Fruit fly (Drosophila melanogaster) whole organism, embryonic: ENCODE measurements around the gene Obp19b.

Experiments
- Adf1 ChIP-seq: fragments of 200-800 bp; sonication (Bioruptor generic); IDR thresholded peaks from 2 replicates; pipeline ENCODE4 v1.3.6; 2022; ENCODE audit warnings: missing biosample characterization, missing genetic modification characterization
- CG10147 ChIP-seq: fragments of 200-800 bp; sonication (Bioruptor generic); optimal IDR thresholded peaks from 2 replicates; lab custom pipeline; 2019; ENCODE audit warnings: missing biosample characterization, mild to moderate bottlenecking, missing genetic modification characterization, moderate library complexity
- CG10321 ChIP-seq: fragments of 200-800 bp; sonication (Bioruptor generic); IDR thresholded peaks from 2 replicates; pipeline ENCODE4 v1.3.6; 2022; ENCODE audit warnings: missing biosample characterization, missing genetic modification characterization
- CG11695 ChIP-seq: fragments of 200-800 bp; sonication (Bioruptor generic); IDR thresholded peaks from 3 replicates; pipeline ENCODE4 v1.3.6; 2022; ENCODE audit warnings: missing biosample characterization, missing genetic modification characterization
- CG11696 ChIP-seq: fragments of 200-800 bp; sonication (Bioruptor generic); IDR thresholded peaks from 2 replicates; pipeline ENCODE4 v1.3.6; 2022; ENCODE audit warnings: missing biosample characterization, missing genetic modification characterization
- CG11723 ChIP-seq: fragments of 200-800 bp; sonication (Bioruptor generic); optimal IDR thresholded peaks from 2 replicates; lab custom pipeline; 2017; ENCODE audit warnings: missing biosample characterization, mild to moderate bottlenecking, missing genetic modification characterization
- CG12219 ChIP-seq: fragments of 200-800 bp; sonication (Bioruptor generic); optimal IDR thresholded peaks from 3 replicates; lab custom pipeline; 2018; ENCODE audit warnings: missing biosample characterization, mild to moderate bottlenecking, missing genetic modification characterization
- CG12744 ChIP-seq: fragments of 200-800 bp; sonication (Bioruptor generic); optimal IDR thresholded peaks from 2 replicates; lab custom pipeline; 2016; ENCODE audit warnings: missing biosample characterization, missing genetic modification characterization
- CG15073 ChIP-seq: fragments of 200-800 bp; sonication (Bioruptor generic); optimal IDR thresholded peaks from 2 replicates; lab custom pipeline; 2016; ENCODE audit warnings: missing biosample characterization, missing genetic modification characterization
- CG15601 ChIP-seq: fragments of 200-800 bp; sonication (Bioruptor generic); optimal IDR thresholded peaks from 3 replicates; lab custom pipeline; 2019; ENCODE audit warnings: missing biosample characterization, mild to moderate bottlenecking, missing genetic modification characterization, moderate library complexity
- CG1832 ChIP-seq: fragments of 200-800 bp; sonication (Bioruptor generic); optimal IDR thresholded peaks from 2 replicates; lab custom pipeline; 2017; ENCODE audit warnings: missing biosample characterization, mild to moderate bottlenecking, missing genetic modification characterization, inconsistent platforms
- CG31441 ChIP-seq: fragments of 200-800 bp; sonication (Bioruptor generic); IDR thresholded peaks from 2 replicates; pipeline ENCODE4 v1.3.6; 2022; ENCODE audit warnings: missing biosample characterization, missing genetic modification characterization
- CG32532 ChIP-seq: fragments of 200-800 bp; sonication (Bioruptor generic); IDR thresholded peaks from 2 replicates; pipeline ENCODE4 v1.3.6; 2022; ENCODE audit warnings: missing biosample characterization, missing genetic modification characterization
- CG4424 ChIP-seq: fragments of 200-800 bp; sonication (Bioruptor generic); optimal IDR thresholded peaks from 3 replicates; lab custom pipeline; 2016; ENCODE audit warnings: missing biosample characterization, missing genetic modification characterization
- CG4820 ChIP-seq: fragments of 200-800 bp; sonication (Bioruptor generic); optimal IDR thresholded peaks from 3 replicates; lab custom pipeline; 2016; ENCODE audit warnings: missing biosample characterization, missing genetic modification characterization
- CG6175 ChIP-seq: fragments of 200-800 bp; sonication (Bioruptor generic); IDR thresholded peaks from 3 replicates; pipeline ENCODE4 v1.3.6; 2022; ENCODE audit warnings: missing biosample characterization, missing genetic modification characterization
- D19B ChIP-seq: fragments of 200-800 bp; sonication (Bioruptor generic); optimal IDR thresholded peaks from 2 replicates; lab custom pipeline; 2017; ENCODE audit warnings: missing biosample characterization, mild to moderate bottlenecking, missing genetic modification characterization
- Dfd ChIP-seq, 2 experiments: fragments of >200 bp; optimal IDR thresholded peaks; 2 replicates each; lab custom pipeline; 2017; ENCODE audit warnings: missing biosample characterization in 2 of 2, missing genetic modification characterization in 2 of 2
- Dip3 ChIP-seq: fragments of 200-800 bp; sonication (Bioruptor generic); optimal IDR thresholded peaks from 3 replicates; lab custom pipeline; 2016; ENCODE audit warnings: missing biosample characterization, missing genetic modification characterization
- Ets65A ChIP-seq: fragments of 200-800 bp; sonication (Bioruptor generic); peaks from one replicate; lab custom pipeline; 2016; ENCODE audit warnings: missing biosample characterization, missing genetic modification characterization
- HLHmδ ChIP-seq: fragments of 200-800 bp; sonication (Bioruptor generic); optimal IDR thresholded peaks from 2 replicates; lab custom pipeline; 2018; ENCODE audit warnings: missing biosample characterization, mild to moderate bottlenecking, missing genetic modification characterization, moderate library complexity
- Kr ChIP-seq: fragments of 200-800 bp; sonication (Bioruptor generic); optimal IDR thresholded peaks from 2 replicates; lab custom pipeline; 2017; ENCODE audit warnings: missing biosample characterization, mild to moderate bottlenecking, missing genetic modification characterization
- Med ChIP-seq: fragments of 200-800 bp; sonication (Bioruptor generic); peaks from one replicate; lab custom pipeline; 2016; ENCODE audit warnings: missing biosample characterization, missing genetic modification characterization, mild to moderate bottlenecking, inconsistent platforms, moderate library complexity
- Mes4 ChIP-seq: fragments of 200-800 bp; sonication (Bioruptor generic); optimal IDR thresholded peaks from 2 replicates; lab custom pipeline; 2016; ENCODE audit warnings: missing biosample characterization, missing genetic modification characterization
- Nf-YC ChIP-seq: fragments of 200-800 bp; optimal IDR thresholded peaks from 3 replicates; lab custom pipeline; 2019; ENCODE audit warnings: missing biosample characterization, mild to moderate bottlenecking, missing genetic modification characterization, moderate library complexity
- NfI ChIP-seq: fragments of 200-800 bp; sonication (Bioruptor generic); optimal IDR thresholded peaks from 3 replicates; lab custom pipeline; 2018; ENCODE audit warnings: missing biosample characterization, mild to moderate bottlenecking, missing genetic modification characterization, moderate library complexity
- PHDP ChIP-seq: fragments of 200-800 bp; sonication (Bioruptor generic); optimal IDR thresholded peaks from 3 replicates; lab custom pipeline; 2018; ENCODE audit warnings: missing biosample characterization, mild to moderate bottlenecking, missing genetic modification characterization, moderate library complexity
- Sox102F ChIP-seq: fragments of 200-800 bp; sonication (Bioruptor generic); optimal IDR thresholded peaks from 2 replicates; lab custom pipeline; 2018; ENCODE audit warnings: missing biosample characterization, mild to moderate bottlenecking, missing genetic modification characterization, moderate library complexity
- Trl ChIP-seq, 3 experiments: fragments of >200 bp in 2 of 3; fragments of 200-800 bp in 1 of 3; sonication (Bioruptor generic) in 1 of 3; optimal IDR thresholded peaks; 2 replicates in 1 of 3; 3 replicates in 2 of 3; lab custom pipeline; 2016 to 2017; ENCODE audit warnings: missing biosample characterization in 1 of 3, missing genetic modification characterization in 1 of 3
- abd-A ChIP-seq: fragments of 200-800 bp; sonication (Bioruptor generic); optimal IDR thresholded peaks from 3 replicates; lab custom pipeline; 2019; ENCODE audit warnings: missing biosample characterization, mild to moderate bottlenecking, missing genetic modification characterization, moderate library complexity
- az2 ChIP-seq: fragments of 200-800 bp; sonication (Bioruptor generic); optimal IDR thresholded peaks from 3 replicates; lab custom pipeline; 2016; ENCODE audit warnings: missing biosample characterization, missing genetic modification characterization
- bab2 ChIP-seq: fragments of 200-800 bp; sonication (Bioruptor generic); optimal IDR thresholded peaks from 2 replicates; lab custom pipeline; 2016; ENCODE audit warnings: missing biosample characterization, missing genetic modification characterization
- cg ChIP-seq: fragments of 200-800 bp; sonication (Bioruptor generic); optimal IDR thresholded peaks from 3 replicates; lab custom pipeline; 2019; ENCODE audit warnings: missing biosample characterization, mild to moderate bottlenecking, missing genetic modification characterization, moderate library complexity
- chinmo ChIP-seq: fragments of 200-800 bp; sonication (Bioruptor generic); IDR thresholded peaks from 4 replicates; pipeline ENCODE4 v1.3.6; 2022; ENCODE audit warnings: missing biosample characterization, missing genetic modification characterization; ENCODE audit not compliant: partially characterized antibody
- crp ChIP-seq, 2 experiments: fragments of 200-800 bp; sonication (Bioruptor generic); optimal IDR thresholded peaks; 2 replicates in 1 of 2; 3 replicates in 1 of 2; lab custom pipeline; 2017; ENCODE audit warnings: missing biosample characterization in 2 of 2, missing genetic modification characterization in 2 of 2, mild to moderate bottlenecking in 1 of 2, moderate library complexity in 1 of 2
- disco-r ChIP-seq: fragments of 200-800 bp; sonication (Bioruptor generic); optimal IDR thresholded peaks from 2 replicates; lab custom pipeline; 2016; ENCODE audit warnings: missing biosample characterization, missing genetic modification characterization
- en ChIP-seq: fragments of 200-800 bp; sonication (Bioruptor generic); optimal IDR thresholded peaks from 2 replicates; lab custom pipeline; 2016; ENCODE audit warnings: missing biosample characterization, missing genetic modification characterization
- ewg ChIP-seq: fragments of 200-800 bp; sonication (Bioruptor generic); optimal IDR thresholded peaks from 3 replicates; lab custom pipeline; 2017; ENCODE audit warnings: mild to moderate bottlenecking, missing biosample characterization, missing genetic modification reagents, missing genetic modification characterization
- ftz-f1 ChIP-seq: fragments of 200-800 bp; sonication (Bioruptor generic); optimal IDR thresholded peaks from 2 replicates; lab custom pipeline; 2016; ENCODE audit warnings: missing biosample characterization, missing genetic modification characterization
- gcm ChIP-seq: fragments of 200-800 bp; sonication (Bioruptor generic); optimal IDR thresholded peaks from 2 replicates; lab custom pipeline; 2019; ENCODE audit warnings: missing biosample characterization, mild to moderate bottlenecking, missing genetic modification characterization, moderate library complexity
- jing ChIP-seq: fragments of 200-800 bp; sonication (Bioruptor generic); optimal IDR thresholded peaks from 2 replicates; lab custom pipeline; 2018; ENCODE audit warnings: missing biosample characterization, mild to moderate bottlenecking, missing genetic modification characterization
- lbe ChIP-seq: fragments of 200-800 bp; sonication (Bioruptor generic); optimal IDR thresholded peaks from 2 replicates; lab custom pipeline; 2016; ENCODE audit warnings: missing biosample characterization, mild to moderate bottlenecking, missing genetic modification characterization
- maf-S ChIP-seq: fragments of 200-800 bp; sonication (Bioruptor generic); optimal IDR thresholded peaks from 2 replicates; lab custom pipeline; 2016; ENCODE audit warnings: missing biosample characterization, missing genetic modification characterization
- p53 ChIP-seq: fragments of 200-800 bp; sonication (Bioruptor generic); optimal IDR thresholded peaks from 2 replicates; lab custom pipeline; 2016; ENCODE audit warnings: missing biosample characterization, missing genetic modification characterization
- run ChIP-seq: fragments of 200-800 bp; sonication (Bioruptor generic); optimal IDR thresholded peaks from 3 replicates; lab custom pipeline; 2018; ENCODE audit warnings: missing biosample characterization, mild to moderate bottlenecking, missing genetic modification characterization
- scrt ChIP-seq: fragments of 200-800 bp; sonication (Bioruptor generic); optimal IDR thresholded peaks from 2 replicates; lab custom pipeline; 2018; ENCODE audit warnings: missing biosample characterization, mild to moderate bottlenecking, missing genetic modification characterization, moderate library complexity
- sens ChIP-seq: fragments of 200-800 bp; sonication (Bioruptor generic); peaks from one replicate; lab custom pipeline; 2016; ENCODE audit warnings: missing biosample characterization, missing genetic modification characterization
- stc ChIP-seq: fragments of 200-800 bp; sonication (Bioruptor generic); IDR thresholded peaks from 2 replicates; pipeline ENCODE4 v1.3.6; 2022; ENCODE audit warnings: missing biosample characterization, missing genetic modification characterization
- tll ChIP-seq, 2 experiments: fragments of 200-800 bp in 1 of 2; fragments of >200 bp in 1 of 2; sonication (Bioruptor generic) in 1 of 2; optimal IDR thresholded peaks; 2 replicates each; lab custom pipeline; 2017 to 2019; ENCODE audit warnings: missing biosample characterization in 2 of 2, missing genetic modification characterization in 2 of 2, mild to moderate bottlenecking in 1 of 2, moderate library complexity in 1 of 2

Gene Obp19b

DNA sequence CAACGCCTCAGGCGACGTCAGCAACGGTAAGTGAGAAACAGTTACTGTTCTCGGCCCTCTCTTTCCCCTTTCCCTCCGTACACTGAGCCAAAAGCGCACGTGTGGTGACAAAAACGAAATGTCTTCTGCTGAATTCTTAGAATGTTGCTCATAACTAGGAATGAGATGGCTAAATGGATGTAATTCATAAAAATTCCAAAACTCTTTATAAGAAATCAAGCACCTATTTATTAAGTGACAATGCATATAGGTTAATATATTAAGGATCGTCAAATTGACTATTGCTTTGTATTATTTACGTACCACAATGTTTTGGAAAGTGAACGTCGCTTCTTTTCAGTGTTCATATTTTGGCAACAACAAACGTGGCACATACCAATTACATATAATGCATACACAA is 18.0 kb downstream of the Obp19b start (continued):
- TF ChIP-seq Dfd (GFP tag; optimal IDR thresholded peaks at IDR 0.05; lab: Kevin White, UChicago), result no peak
- TF ChIP-seq CG10147 (GFP tag; lab: Kevin White, UChicago), result peak; percentile 17
- peak; percentile 56 for TF ChIP-seq NfI (GFP tag; lab: Kevin White, UChicago)
- no peak for TF ChIP-seq CG11695 (GFP tag; lab: Robert Waterston, UW)
- TF ChIP-seq D19B (GFP tag; lab: Kevin White, UChicago), result no peak
- TF ChIP-seq CG15601 (tag; lab: Kevin White, UChicago), result no peak
- TF ChIP-seq Sox102F (GFP tag; lab: Kevin White, UChicago), result peak; percentile 33
- TF ChIP-seq bab2 (GFP tag; lab: Kevin White, UChicago), result peak; percentile 10
- no peak for TF ChIP-seq CG11696 (GFP tag; lab: Robert Waterston, UW)
- TF ChIP-seq, all 482 proteins: peak for 94

DNA sequence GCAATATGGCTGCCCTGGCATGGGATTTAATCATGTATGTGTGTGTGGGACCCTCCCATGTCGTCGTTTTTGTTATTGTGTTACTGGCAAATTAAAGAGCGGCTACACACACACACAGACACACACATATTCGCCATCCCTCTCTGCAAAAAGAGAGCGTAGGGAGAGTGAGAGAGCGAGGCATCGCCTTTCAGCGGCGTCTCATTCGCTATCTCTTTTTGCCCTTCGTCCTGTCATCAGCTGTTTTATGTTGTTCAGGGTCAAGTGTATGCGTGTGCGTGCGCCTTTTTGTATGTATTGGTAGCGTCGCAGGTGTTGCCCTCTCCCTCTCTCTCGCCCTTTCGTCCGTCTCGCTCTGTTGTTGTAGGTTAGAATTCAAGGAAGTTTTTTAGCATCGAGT is 20.3 kb downstream of the Obp19b start:
- TF ChIP-seq CG32532 (GFP tag; lab: Robert Waterston, UW) (no peak), stc (GFP tag; lab: Robert Waterston, UW) (no peak), CG1832 (peak; percentile 44), chinmo (0 out of 4 replicates have a peak, but pooled peaks have one; percentile 40), az2 (GFP tag; lab: Kevin White, UChicago) (no peak), disco-r (no peak), tll (GFP tag; optimal IDR thresholded peaks at IDR 0.05; lab: Kevin White, UChicago) (no peak), crp (GFP tag; optimal IDR thresholded peaks at IDR 0.05; lab: Kevin White, UChicago) (peak in 1 of 2 experiments; percentile 55), Ets65A (GFP tag; lab: Kevin White, UChicago) (no peak), abd-A (tag; lab: Kevin White, UChicago) (peak; percentile 82), Nf-YC (tag; lab: Kevin White, UChicago) (peak; percentile 29), gcm (GFP tag; lab: Kevin White, UChicago) (no peak), run (tag; lab: Kevin White, UChicago) (no peak), en (no peak), sens (GFP tag; lab: Kevin White, UChicago) (no peak), Trl (optimal IDR thresholded peaks at IDR 0.05; lab: Kevin White, UChicago) (peak; percentile 7 to 57), Trl (GFP tag; optimal IDR thresholded peaks at IDR 0.05; lab: Kevin White, UChicago) (no peak), PHDP (tag; lab: Kevin White, UChicago) (no peak), Dip3 (no peak), maf-S (GFP tag; lab: Kevin White, UChicago) (no peak), lbe (GFP tag; lab: Kevin White, UChicago) (no peak), CG12744 (GFP tag; lab: Kevin White, UChicago) (no peak), scrt (GFP tag; lab: Kevin White, UChicago) (peak; percentile 47), CG10321 (GFP tag; lab: Robert Waterston, UW) (peak; percentile 50; the same call in 1 of the 2 replicates), HLHmδ (GFP tag; lab: Kevin White, UChicago) (no peak), Med (GFP tag; lab: Kevin White, UChicago) (peak; percentile 23), CG11723 (no peak), bab2 (GFP tag; lab: Kevin White, UChicago) (no peak), ftz-f1 (GFP tag; lab: Kevin White, UChicago) (peak; percentile 49), ewg (GFP tag; lab: Kevin White, UChicago) (peak; percentile 20), Mes4 (GFP tag; lab: Kevin White, UChicago) (no peak), CG15073 (no peak), Adf1 (GFP tag; lab: Robert Waterston, UW) (peak; percentile 61), jing (GFP tag; lab: Kevin White, UChicago) (no peak), CG4820 (GFP tag; lab: Kevin White, UChicago) (no peak), CG31441 (GFP tag; lab: Robert Waterston, UW) (no peak), p53 (GFP tag; lab: Kevin White, UChicago) (no peak), Kr (no peak), CG12219 (GFP tag; lab: Kevin White, UChicago) (no peak), cg (GFP tag; lab: Kevin White, UChicago) (peak; percentile 63), CG6175 (GFP tag; lab: Robert Waterston, UW) (no peak), CG4424 (GFP tag; lab: Kevin White, UChicago) (no peak)
- TF ChIP-seq, all 482 proteins: peak for 13
